Fruit fly (Drosophila melanogaster): Measurements from ENCODE around the gene CG13912.

DNA sequence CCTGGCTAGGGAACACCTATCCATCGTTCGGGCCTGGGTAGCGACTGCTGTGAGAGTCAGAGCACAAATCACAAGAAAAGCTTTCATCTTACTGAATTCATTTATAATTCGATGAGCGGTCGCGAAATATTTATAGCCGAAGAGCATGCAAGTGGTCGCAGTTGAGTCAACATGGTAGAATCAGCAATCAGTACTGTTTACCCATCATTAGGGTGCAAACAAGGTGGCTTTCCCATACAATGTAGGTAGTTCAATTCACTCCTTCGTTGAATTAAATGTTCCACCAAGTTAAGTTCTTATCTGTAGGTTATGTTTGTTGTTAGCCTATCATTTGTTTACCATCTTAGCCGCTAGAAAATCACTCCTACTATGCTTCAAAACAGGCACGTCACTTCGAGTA, 29.2 kb downstream of the CG13912 start, which contains the start of gene LysP:
- no peak for TF ChIP-seq Gug (GFP tag; IDR thresholded peaks at IDR 0.05)
- TF ChIP-seq Lpt (GFP tag; optimal IDR thresholded peaks at IDR 0.05) = no peak
- TF ChIP-seq Sox102F (GFP tag; optimal IDR thresholded peaks at IDR 0.05) = no peak
- no peak for TF ChIP-seq Blimp-1 (GFP tag; optimal IDR thresholded peaks at IDR 0.05)
- TF ChIP-seq Hr39 (GFP tag; optimal IDR thresholded peaks at IDR 0.05) = no peak
- TF ChIP-seq CG15336 (GFP tag; IDR thresholded peaks at IDR 0.05) = no peak
- TF ChIP-seq CG16779 (tag; optimal IDR thresholded peaks at IDR 0.05) = no peak
- TF ChIP-seq CG9139 (GFP tag; optimal IDR thresholded peaks at IDR 0.05) = no peak
- TF ChIP-seq CG4318 (GFP tag; optimal IDR thresholded peaks at IDR 0.05) = no peak
